Fruit fly (Drosophila melanogaster) S2 (cell line): ENCODE measurements around the gene CG11409.

Experiments
- CG8478 ChIP-seq: fragments of >200 bp; optimal IDR thresholded peaks from 2 replicates; lab custom pipeline; 2018
- CTCF ChIP-seq, 2 experiments: fragments of >200 bp; optimal IDR thresholded peaks; 2 replicates each; lab custom pipeline; 2018

Gene CG11409

dm6 chrX:1353322-1354212 is 12.2 kb upstream of the CG11409 start, which contains the start of the genes CG12773 and CG11417:
Gene CG12773 (minus strand): TSS chrX:1353981.
Gene CG11417 (plus strand): TSS chrX:1354014.
- TF ChIP-seq CTCF (optimal IDR thresholded peaks at IDR 0.05; lab: Kevin White, UChicago) (no peak), CG8478 (lab: Kevin White, UChicago) (no peak)

dm6 chrX:1349255-1349654 is 7.9 kb upstream of the CG11409 start, which contains the start of gene MTPAP:
Gene MTPAP (minus strand): TSS chrX:1349357.
- TF ChIP-seq CG8478 (lab: Kevin White, UChicago) (no peak), CTCF (optimal IDR thresholded peaks at IDR 0.05; lab: Kevin White, UChicago) (peak; percentile 0 to 20)

- TF ChIP-seq CG8478 (lab: Kevin White, UChicago), result no peak
- TF ChIP-seq CTCF (optimal IDR thresholded peaks at IDR 0.05; lab: Kevin White, UChicago), result no peak
Observed at dm6 chrX:1346833-1347232, 5.4 kb upstream of the CG11409 start.

- TF ChIP-seq CG8478 (lab: Kevin White, UChicago) (no peak), CTCF (optimal IDR thresholded peaks at IDR 0.05; lab: Kevin White, UChicago) (no peak)
Observed at dm6 chrX:1346256-1346655, 4.9 kb upstream of the CG11409 start, which contains the start of gene Tsp2A. Gene Tsp2A (plus strand): TSS chrX:1346553.

dm6 chrX:1341944-1342392 is 581 bp upstream of the CG11409 start, which contains the start of gene Naa30A:
Gene Naa30A (plus strand): TSS chrX:1342106.
- TF ChIP-seq CG8478 (lab: Kevin White, UChicago), result no peak
- no peak for TF ChIP-seq CTCF (optimal IDR thresholded peaks at IDR 0.05; lab: Kevin White, UChicago)

dm6 chrX:1337998-1338397 is 3.4 kb downstream of the CG11409 start:
- TF ChIP-seq CTCF (optimal IDR thresholded peaks at IDR 0.05; lab: Kevin White, UChicago), result no peak
- TF ChIP-seq CG8478 (lab: Kevin White, UChicago), result no peak

- TF ChIP-seq CTCF (optimal IDR thresholded peaks at IDR 0.05; lab: Kevin White, UChicago), result peak; percentile 71 to 73
- TF ChIP-seq CG8478 (lab: Kevin White, UChicago), result no peak
Observed at dm6 chrX:1322214-1322613, 19.2 kb downstream of the CG11409 start, which contains the start of gene DAAM. Gene DAAM (minus strand): TSS chrX:1322362.

dm6 chrX:1321664-1322063 is 19.7 kb downstream of the CG11409 start:
- no peak for TF ChIP-seq CG8478 (lab: Kevin White, UChicago)
- no peak for TF ChIP-seq CTCF (optimal IDR thresholded peaks at IDR 0.05; lab: Kevin White, UChicago)

dm6 chrX:1321043-1321442 is 20.3 kb downstream of the CG11409 start:
- no peak for TF ChIP-seq CG8478 (lab: Kevin White, UChicago)

dm6 chrX:1320144-1320981 is 21.0 kb downstream of the CG11409 start:
- TF ChIP-seq CG8478 (lab: Kevin White, UChicago) (no peak), CTCF (optimal IDR thresholded peaks at IDR 0.05; lab: Kevin White, UChicago) (no peak)

dm6 chrX:1312510-1312909 is 28.9 kb downstream of the CG11409 start:
- TF ChIP-seq CTCF (optimal IDR thresholded peaks at IDR 0.05; lab: Kevin White, UChicago), result no peak
- no peak for TF ChIP-seq CG8478 (lab: Kevin White, UChicago)

- TF ChIP-seq CTCF (optimal IDR thresholded peaks at IDR 0.05; lab: Kevin White, UChicago), result no peak
- no peak for TF ChIP-seq CG8478 (lab: Kevin White, UChicago)
Observed at dm6 chrX:1311218-1311617, 30.2 kb downstream of the CG11409 start.

- no peak for TF ChIP-seq CTCF (optimal IDR thresholded peaks at IDR 0.05; lab: Kevin White, UChicago)
Observed at dm6 chrX:1308444-1308843, 32.9 kb downstream of the CG11409 start.

dm6 chrX:1303961-1304360 is 37.4 kb downstream of the CG11409 start:
- TF ChIP-seq CG8478 (lab: Kevin White, UChicago), result no peak
- TF ChIP-seq CTCF (optimal IDR thresholded peaks at IDR 0.05; lab: Kevin White, UChicago), result no peak

dm6 chrX:1299928-1300327 is 41.5 kb downstream of the CG11409 start:
- TF ChIP-seq CTCF (optimal IDR thresholded peaks at IDR 0.05; lab: Kevin White, UChicago) (peak; percentile 65 to 70), CG8478 (lab: Kevin White, UChicago) (no peak)
